Fruit fly (Drosophila melanogaster) whole organism, pupa: Measurements from ENCODE around the gene Kr-h1.

Experiments used
- CG10348 ChIP-seq: fragments of 200-800 bp; sonication (Bioruptor generic); IDR thresholded peaks from 2 replicates; pipeline ENCODE4 v1.3.6; 2022; ENCODE audit warnings: missing biosample characterization, missing genetic modification characterization
- CG12605 ChIP-seq: fragments of 200-800 bp; sonication (Bioruptor generic); IDR thresholded peaks from 2 replicates; pipeline ENCODE4 v1.3.6; 2022; ENCODE audit warnings: missing biosample characterization, missing genetic modification characterization
- CG13204 ChIP-seq: fragments of 200-800 bp; sonication (Bioruptor generic); optimal IDR thresholded peaks from 2 replicates; lab custom pipeline; 2018; ENCODE audit warnings: missing biosample characterization, mild to moderate bottlenecking, missing genetic modification characterization, moderate library complexity
- CG14655 ChIP-seq: fragments of 200-800 bp; sonication (Bioruptor generic); optimal IDR thresholded peaks from 3 replicates; lab custom pipeline; 2017; ENCODE audit warnings: mild to moderate bottlenecking, missing biosample characterization, missing genetic modification reagents, missing genetic modification characterization
- CG15710 ChIP-seq: fragments of 200-800 bp; sonication (Bioruptor generic); optimal IDR thresholded peaks from 2 replicates; lab custom pipeline; 2018; ENCODE audit warnings: missing biosample characterization, mild to moderate bottlenecking, missing genetic modification characterization, moderate library complexity
- CG17806 ChIP-seq: fragments of 200-800 bp; sonication (Bioruptor generic); optimal IDR thresholded peaks from 2 replicates; lab custom pipeline; 2018; ENCODE audit warnings: missing biosample characterization, mild to moderate bottlenecking, missing genetic modification characterization, moderate library complexity
- CG32121 ChIP-seq: fragments of 200-800 bp; sonication (Bioruptor generic); IDR thresholded peaks from 2 replicates; pipeline ENCODE4 v1.3.6; 2022; ENCODE audit warnings: missing biosample characterization, missing genetic modification characterization
- CG34367 ChIP-seq: fragments of 200-800 bp; sonication (Bioruptor generic); optimal IDR thresholded peaks from 2 replicates; lab custom pipeline; 2018; ENCODE audit warnings: missing biosample characterization, mild to moderate bottlenecking, missing genetic modification characterization
- CG4496 ChIP-seq: fragments of 200-800 bp; sonication (Bioruptor generic); IDR thresholded peaks from 3 replicates; pipeline ENCODE4 v1.3.6; 2022; ENCODE audit warnings: missing biosample characterization, missing genetic modification characterization
- CG8159 ChIP-seq: fragments of 200-800 bp; sonication (Bioruptor generic); optimal IDR thresholded peaks from 3 replicates; lab custom pipeline; 2018; ENCODE audit warnings: missing biosample characterization, mild to moderate bottlenecking, missing genetic modification characterization, moderate library complexity
- CG8301 ChIP-seq: fragments of 200-800 bp; sonication (Bioruptor generic); optimal IDR thresholded peaks from 2 replicates; lab custom pipeline; 2018; ENCODE audit warnings: missing biosample characterization, mild to moderate bottlenecking, missing genetic modification characterization
- CG9948 ChIP-seq: fragments of 200-800 bp; sonication (Bioruptor generic); optimal IDR thresholded peaks from 2 replicates; lab custom pipeline; 2018; ENCODE audit warnings: missing biosample characterization, mild to moderate bottlenecking, missing genetic modification characterization, moderate library complexity
- D1 ChIP-seq: fragments of 200-800 bp; sonication (Bioruptor generic); optimal IDR thresholded peaks from 2 replicates; lab custom pipeline; 2018; ENCODE audit warnings: missing biosample characterization, mild to moderate bottlenecking, missing genetic modification characterization, moderate library complexity
- EcR ChIP-seq: fragments of 200-800 bp; sonication (Bioruptor generic); optimal IDR thresholded peaks from 3 replicates; lab custom pipeline; 2019; ENCODE audit warnings: missing biosample characterization, missing genetic modification characterization, mild to moderate bottlenecking, moderate library complexity, missing genetic modification reagents
- Ets98B ChIP-seq: fragments of 200-800 bp; sonication (Bioruptor generic); IDR thresholded peaks from 2 replicates; pipeline ENCODE4 v1.3.6; 2022; ENCODE audit warnings: missing biosample characterization, missing genetic modification characterization
- Pif1A ChIP-seq: fragments of 200-800 bp; sonication (Bioruptor generic); optimal IDR thresholded peaks from 3 replicates; lab custom pipeline; 2016; ENCODE audit warnings: missing biosample characterization, missing genetic modification characterization
- Pif1B ChIP-seq: fragments of 200-800 bp; sonication (Bioruptor generic); optimal IDR thresholded peaks from 3 replicates; lab custom pipeline; 2016; ENCODE audit warnings: missing biosample characterization, missing genetic modification characterization
- Snoo ChIP-seq: fragments of 200-800 bp; sonication (Bioruptor generic); optimal IDR thresholded peaks from 3 replicates; lab custom pipeline; 2017; ENCODE audit warnings: missing biosample characterization, mild to moderate bottlenecking, missing genetic modification characterization, inconsistent platforms
- fd96Ca ChIP-seq: fragments of 200-800 bp; sonication (Bioruptor generic); IDR thresholded peaks from 3 replicates; pipeline ENCODE4 v1.3.6; 2022; ENCODE audit warnings: missing biosample characterization, missing genetic modification characterization
- gl ChIP-seq: fragments of 200-800 bp; sonication (Bioruptor generic); optimal IDR thresholded peaks from 2 replicates; lab custom pipeline; 2018; ENCODE audit warnings: missing biosample characterization, mild to moderate bottlenecking, missing genetic modification characterization
- rn ChIP-seq: fragments of 200-800 bp; sonication (Bioruptor generic); IDR thresholded peaks from 2 replicates; pipeline ENCODE4 v1.3.6; 2022; ENCODE audit warnings: missing biosample characterization, missing genetic modification characterization

The Kr-h1 gene

dm6 chr2L:6075345-6075744, 7.1 kb upstream of the Kr-h1 start:
- TF ChIP-seq CG32121 (GFP tag; lab: Robert Waterston, UW) = no peak
- TF ChIP-seq EcR (GFP tag; lab: Kevin White, UChicago) = no peak
- TF ChIP-seq CG10348 = no peak
- TF ChIP-seq CG4496 (GFP tag; lab: Robert Waterston, UW) = no peak
- no peak for TF ChIP-seq Pif1A (GFP tag; lab: Kevin White, UChicago)
- no peak for TF ChIP-seq CG13204 (GFP tag; lab: Kevin White, UChicago)
- TF ChIP-seq CG12605 (GFP tag; lab: Robert Waterston, UW) = no peak
- no peak for TF ChIP-seq D1 (tag; lab: Kevin White, UChicago)
- TF ChIP-seq CG9948 = no peak
- TF ChIP-seq CG15710 = no peak
- no peak for TF ChIP-seq Pif1B (GFP tag; lab: Kevin White, UChicago)
- no peak for TF ChIP-seq CG8159 (tag; lab: Kevin White, UChicago)
- TF ChIP-seq CG17806 (tag; lab: Kevin White, UChicago) = no peak
- TF ChIP-seq rn (GFP tag; lab: Robert Waterston, UW) = no peak
- TF ChIP-seq gl = no peak
- no peak for TF ChIP-seq CG34367 (tag; lab: Kevin White, UChicago)
- no peak for TF ChIP-seq CG14655
- no peak for TF ChIP-seq fd96Ca (GFP tag; lab: Robert Waterston, UW)
- TF ChIP-seq CG8301 (tag; lab: Kevin White, UChicago) = no peak
- no peak for TF ChIP-seq Snoo (tag; lab: Kevin White, UChicago)

dm6 chr2L:6076143-6076542, 6.3 kb upstream of the Kr-h1 start:
- TF ChIP-seq CG32121 (GFP tag; lab: Robert Waterston, UW) (no peak), CG8159 (tag; lab: Kevin White, UChicago) (no peak), D1 (tag; lab: Kevin White, UChicago) (no peak), CG4496 (GFP tag; lab: Robert Waterston, UW) (no peak), fd96Ca (GFP tag; lab: Robert Waterston, UW) (no peak), Pif1B (GFP tag; lab: Kevin White, UChicago) (no peak), gl (no peak), rn (GFP tag; lab: Robert Waterston, UW) (no peak), CG14655 (no peak), CG10348 (no peak), Pif1A (GFP tag; lab: Kevin White, UChicago) (no peak)

dm6 chr2L:6076829-6077364, 5.5 kb upstream of the Kr-h1 start:
- TF ChIP-seq Pif1B (GFP tag; lab: Kevin White, UChicago) (no peak), CG13204 (GFP tag; lab: Kevin White, UChicago) (no peak), CG8301 (tag; lab: Kevin White, UChicago) (no peak), fd96Ca (GFP tag; lab: Robert Waterston, UW) (no peak), CG34367 (tag; lab: Kevin White, UChicago) (no peak), CG32121 (GFP tag; lab: Robert Waterston, UW) (no peak), CG10348 (no peak), CG4496 (GFP tag; lab: Robert Waterston, UW) (no peak), CG17806 (tag; lab: Kevin White, UChicago) (no peak), Pif1A (GFP tag; lab: Kevin White, UChicago) (no peak), rn (GFP tag; lab: Robert Waterston, UW) (no peak), CG8159 (tag; lab: Kevin White, UChicago) (no peak), CG14655 (no peak), CG12605 (GFP tag; lab: Robert Waterston, UW) (no peak), CG9948 (no peak), D1 (tag; lab: Kevin White, UChicago) (no peak), EcR (GFP tag; lab: Kevin White, UChicago) (no peak), gl (no peak), CG15710 (no peak), Snoo (tag; lab: Kevin White, UChicago) (no peak)

dm6 chr2L:6077632-6078031, 4.8 kb upstream of the Kr-h1 start:
- TF ChIP-seq CG9948 (no peak), CG14655 (no peak), CG17806 (tag; lab: Kevin White, UChicago) (no peak), CG4496 (GFP tag; lab: Robert Waterston, UW) (no peak), CG34367 (tag; lab: Kevin White, UChicago) (no peak), CG8159 (tag; lab: Kevin White, UChicago) (no peak), Ets98B (no peak)

dm6 chr2L:6078757-6079351, 3.5 kb upstream of the Kr-h1 start:
- TF ChIP-seq CG13204 (GFP tag; lab: Kevin White, UChicago) = peak; percentile 72
- TF ChIP-seq Pif1A (GFP tag; lab: Kevin White, UChicago) = no peak
- peak; percentile 47; the same call in 1 of the 2 replicates for TF ChIP-seq Ets98B
- TF ChIP-seq CG9948 = no peak
- TF ChIP-seq gl = peak; percentile 1
- peak; percentile 29; the same call in 1 of the 3 replicates for TF ChIP-seq fd96Ca (GFP tag; lab: Robert Waterston, UW)
- TF ChIP-seq D1 (tag; lab: Kevin White, UChicago) = no peak
- peak; percentile 57 for TF ChIP-seq CG4496 (GFP tag; lab: Robert Waterston, UW)
- peak; percentile 75 for TF ChIP-seq CG32121 (GFP tag; lab: Robert Waterston, UW)
- TF ChIP-seq CG8301 (tag; lab: Kevin White, UChicago) = peak; percentile 5
- TF ChIP-seq EcR (GFP tag; lab: Kevin White, UChicago) = peak; percentile 100
- TF ChIP-seq Snoo (tag; lab: Kevin White, UChicago) = peak; percentile 56

dm6 chr2L:6080329-6080728, 2.1 kb upstream of the Kr-h1 start:
- no peak for TF ChIP-seq CG32121 (GFP tag; lab: Robert Waterston, UW)
- 0 out of 3 replicates have a peak, but pooled peaks have one; percentile 38 for TF ChIP-seq CG4496 (GFP tag; lab: Robert Waterston, UW)
- TF ChIP-seq fd96Ca (GFP tag; lab: Robert Waterston, UW) = 0 out of 3 replicates have a peak, but pooled peaks have one; percentile 23
- no peak for TF ChIP-seq Pif1B (GFP tag; lab: Kevin White, UChicago)
